ENCODE assay signal across 1 fruit fly cellular context in genomic region chr2L:7039342-7039684, dm6.
TF ChIP-seq lines count a peak whose summit lies in the region.

No protein-coding gene starts in this region.

TF ChIP-seq in whole organism, embryonic, 481 proteins besides CTCF, POLR2A, EP300 and RAD21 (continued from another document and continues in another):
- TF ChIP-seq jing (GFP tag; optimal IDR thresholded peaks at IDR 0.05; lab: Kevin White, UChicago), result no peak
- TF ChIP-seq CG12942 (GFP tag; optimal IDR thresholded peaks at IDR 0.05; lab: Kevin White, UChicago), result peak; percentile 53
- TF ChIP-seq onecut (GFP tag; IDR thresholded peaks at IDR 0.05; lab: Robert Waterston, UW), result peak; percentile 52; the same call in 1 of the 2 replicates
- peak in 1 of 2 experiments; percentile 64 for TF ChIP-seq bsh (GFP tag; optimal IDR thresholded peaks at IDR 0.05; lab: Kevin White, UChicago)
- TF ChIP-seq CG10654 (GFP tag; optimal IDR thresholded peaks at IDR 0.05; lab: Kevin White, UChicago), result peak; percentile 7
- peak; percentile 44 for TF ChIP-seq cwo (GFP tag; optimal IDR thresholded peaks at IDR 0.05; lab: Kevin White, UChicago)
- no peak for TF ChIP-seq NFAT (GFP tag; IDR thresholded peaks at IDR 0.05; lab: Robert Waterston, UW)
- no peak for TF ChIP-seq dati (GFP tag; IDR thresholded peaks at IDR 0.05; lab: Robert Waterston, UW)
- TF ChIP-seq Chrac-16 (GFP tag; optimal IDR thresholded peaks at IDR 0.05; lab: Kevin White, UChicago), result peak; percentile 51
- TF ChIP-seq eyg (GFP tag; optimal IDR thresholded peaks at IDR 0.05; lab: Kevin White, UChicago), result peak; percentile 2
- peak; percentile 53 for TF ChIP-seq pnt (GFP tag; optimal IDR thresholded peaks at IDR 0.05; lab: Kevin White, UChicago)
- peak; percentile 76 for TF ChIP-seq Xrp1 (GFP tag; IDR thresholded peaks at IDR 0.05; lab: Robert Waterston, UW)
- TF ChIP-seq Lim3 (GFP tag; IDR thresholded peaks at IDR 0.05; lab: Robert Waterston, UW), result 0 out of 2 replicates have a peak, but pooled peaks have one; percentile 25
- TF ChIP-seq Xbp1 (GFP tag; optimal IDR thresholded peaks at IDR 0.05; lab: Kevin White, UChicago), result peak; percentile 80
- no peak for TF ChIP-seq CG2199 (GFP tag; IDR thresholded peaks at IDR 0.05; lab: Robert Waterston, UW)
- no peak for TF ChIP-seq fu2 (GFP tag; optimal IDR thresholded peaks at IDR 0.05; lab: Kevin White, UChicago)
- TF ChIP-seq gce (GFP tag; IDR thresholded peaks at IDR 0.05; lab: Robert Waterston, UW), result peak; percentile 43; the same call in 1 of the 3 replicates
- peak; percentile 53; the same call in 1 of the 2 replicates for TF ChIP-seq CG14014 (GFP tag; IDR thresholded peaks at IDR 0.05; lab: Robert Waterston, UW)
- TF ChIP-seq ci (GFP tag; IDR thresholded peaks at IDR 0.05; lab: Robert Waterston, UW), result peak; percentile 66; the same call in 2 of the 3 replicates
- no peak for TF ChIP-seq klu (GFP tag; IDR thresholded peaks at IDR 0.05; lab: Robert Waterston, UW)
- TF ChIP-seq crp (GFP tag; optimal IDR thresholded peaks at IDR 0.05; lab: Kevin White, UChicago), result no peak
- TF ChIP-seq eve (GFP tag; optimal IDR thresholded peaks at IDR 0.05; lab: Kevin White, UChicago), result peak in 1 of 2 experiments; percentile 70
- peak; percentile 43 for TF ChIP-seq CG1603 (tag; optimal IDR thresholded peaks at IDR 0.05; lab: Kevin White, UChicago)
- peak; percentile 58 for TF ChIP-seq CG12155 (GFP tag; optimal IDR thresholded peaks at IDR 0.05; lab: Kevin White, UChicago)
- TF ChIP-seq CG4282 (GFP tag; optimal IDR thresholded peaks at IDR 0.05; lab: Kevin White, UChicago), result peak; percentile 35
- TF ChIP-seq Tbp (GFP tag; optimal IDR thresholded peaks at IDR 0.05; lab: Kevin White, UChicago), result no peak
- peak; percentile 27 for TF ChIP-seq ATbp (GFP tag; optimal IDR thresholded peaks at IDR 0.05; lab: Kevin White, UChicago)
- TF ChIP-seq pfk (GFP tag; optimal IDR thresholded peaks at IDR 0.05; lab: Kevin White, UChicago), result no peak
- TF ChIP-seq sima (GFP tag; optimal IDR thresholded peaks at IDR 0.05; lab: Kevin White, UChicago), result no peak
- TF ChIP-seq HLH54F (GFP tag; optimal IDR thresholded peaks at IDR 0.05; lab: Kevin White, UChicago), result peak; percentile 35
- no peak for TF ChIP-seq CG2129 (GFP tag; IDR thresholded peaks at IDR 0.05; lab: Robert Waterston, UW; ENCODE audit: partially characterized antibody)
- no peak for TF ChIP-seq hkb (optimal IDR thresholded peaks at IDR 0.05; lab: Kevin White, UChicago)
- TF ChIP-seq hkb (GFP tag; IDR thresholded peaks at IDR 0.05; lab: Robert Waterston, UW), result peak; percentile 74
- no peak for TF ChIP-seq CG9797 (GFP tag; optimal IDR thresholded peaks at IDR 0.05; lab: Kevin White, UChicago)
- peak; percentile 43 for TF ChIP-seq Oli (tag; optimal IDR thresholded peaks at IDR 0.05; lab: Kevin White, UChicago)
- TF ChIP-seq CG18599 (GFP tag; optimal IDR thresholded peaks at IDR 0.05; lab: Kevin White, UChicago), result peak; percentile 52
- peak; percentile 31 for TF ChIP-seq CG10267 (tag; optimal IDR thresholded peaks at IDR 0.05; lab: Kevin White, UChicago)
- TF ChIP-seq CG6813 (GFP tag; optimal IDR thresholded peaks at IDR 0.05; lab: Kevin White, UChicago), result peak; percentile 35
- peak; percentile 27 for TF ChIP-seq her (GFP tag; optimal IDR thresholded peaks at IDR 0.05; lab: Kevin White, UChicago)
- TF ChIP-seq CG33213 (GFP tag; optimal IDR thresholded peaks at IDR 0.05; lab: Kevin White, UChicago), result no peak
- TF ChIP-seq Doc2 (GFP tag; IDR thresholded peaks at IDR 0.05; lab: Robert Waterston, UW), result no peak
- TF ChIP-seq CG5953 (GFP tag; IDR thresholded peaks at IDR 0.05; lab: Robert Waterston, UW), result no peak
- TF ChIP-seq vnd (GFP tag; IDR thresholded peaks at IDR 0.05; lab: Robert Waterston, UW; ENCODE audit: partially characterized antibody), result no peak
- TF ChIP-seq CG17361 (GFP tag; IDR thresholded peaks at IDR 0.05; lab: Robert Waterston, UW), result peak; percentile 54; the same call in 2 of the 3 replicates
- no peak for TF ChIP-seq hth (optimal IDR thresholded peaks at IDR 0.05; lab: Kevin White, UChicago)
- TF ChIP-seq Ets97D (GFP tag; optimal IDR thresholded peaks at IDR 0.05; lab: Kevin White, UChicago), result no peak
- TF ChIP-seq CG10565 (GFP tag; optimal IDR thresholded peaks at IDR 0.05; lab: Kevin White, UChicago), result no peak
- TF ChIP-seq fd102C (GFP tag; optimal IDR thresholded peaks at IDR 0.05; lab: Kevin White, UChicago), result no peak
- no peak for TF ChIP-seq Opbp (GFP tag; IDR thresholded peaks at IDR 0.05; lab: Robert Waterston, UW; ENCODE audit: partially characterized antibody)
- no peak for TF ChIP-seq nerfin-1 (tag; optimal IDR thresholded peaks at IDR 0.05; lab: Kevin White, UChicago)
- TF ChIP-seq CG7271 (tag; optimal IDR thresholded peaks at IDR 0.05; lab: Kevin White, UChicago), result no peak
- no peak for TF ChIP-seq Dfd (GFP tag; optimal IDR thresholded peaks at IDR 0.05; lab: Kevin White, UChicago)
- TF ChIP-seq sd (tag; optimal IDR thresholded peaks at IDR 0.05; lab: Kevin White, UChicago), result peak; percentile 47
- peak; percentile 27; the same call in 1 of the 2 replicates for TF ChIP-seq wor (GFP tag; IDR thresholded peaks at IDR 0.05; lab: Robert Waterston, UW)
- TF ChIP-seq CG2712 (tag; optimal IDR thresholded peaks at IDR 0.05; lab: Kevin White, UChicago), result peak; percentile 53
- TF ChIP-seq br (optimal IDR thresholded peaks at IDR 0.05; lab: Kevin White, UChicago), result no peak
- TF ChIP-seq CG14860 (GFP tag; IDR thresholded peaks at IDR 0.05; lab: Robert Waterston, UW; ENCODE audit: partially characterized antibody), result no peak
- no peak for TF ChIP-seq Neu2 (GFP tag; optimal IDR thresholded peaks at IDR 0.05; lab: Kevin White, UChicago; ENCODE audit: borderline replicate concordance)
- no peak for TF ChIP-seq pb (GFP tag; optimal IDR thresholded peaks at IDR 0.05; lab: Kevin White, UChicago)
- no peak for TF ChIP-seq kay (GFP tag; optimal IDR thresholded peaks at IDR 0.05; lab: Kevin White, UChicago)
- peak; percentile 33 for TF ChIP-seq CG14710 (tag; optimal IDR thresholded peaks at IDR 0.05; lab: Kevin White, UChicago)
- peak; percentile 62 for TF ChIP-seq HLH3B (GFP tag; IDR thresholded peaks at IDR 0.05; lab: Robert Waterston, UW)
- no peak for TF ChIP-seq Deaf1 (tag; optimal IDR thresholded peaks at IDR 0.05; lab: Kevin White, UChicago)
- TF ChIP-seq tgo (GFP tag; IDR thresholded peaks at IDR 0.05; lab: Robert Waterston, UW), result peak; percentile 71
- no peak for TF ChIP-seq grn (GFP tag; optimal IDR thresholded peaks at IDR 0.05; lab: Kevin White, UChicago)
- TF ChIP-seq TFAM (GFP tag; optimal IDR thresholded peaks at IDR 0.05; lab: Kevin White, UChicago), result no peak
- TF ChIP-seq Bdp1 (GFP tag; optimal IDR thresholded peaks at IDR 0.05; lab: Kevin White, UChicago), result peak; percentile 40
- TF ChIP-seq Dref (GFP tag; IDR thresholded peaks at IDR 0.05; lab: Robert Waterston, UW), result no peak
- no peak for TF ChIP-seq toy (GFP tag; IDR thresholded peaks at IDR 0.05; lab: Robert Waterston, UW)
- peak; percentile 26 for TF ChIP-seq CG18619 (GFP tag; optimal IDR thresholded peaks at IDR 0.05; lab: Kevin White, UChicago)
- peak; percentile 54 for TF ChIP-seq Drgx (GFP tag; IDR thresholded peaks at IDR 0.05; lab: Robert Waterston, UW)
- TF ChIP-seq CG3065 (GFP tag; optimal IDR thresholded peaks at IDR 0.05; lab: Kevin White, UChicago), result peak; percentile 19
- TF ChIP-seq scrt (GFP tag; optimal IDR thresholded peaks at IDR 0.05; lab: Kevin White, UChicago), result no peak
- peak; percentile 53; the same call in 1 of the 2 replicates for TF ChIP-seq CG32532 (GFP tag; IDR thresholded peaks at IDR 0.05; lab: Robert Waterston, UW)
- no peak for TF ChIP-seq Spps (tag; optimal IDR thresholded peaks at IDR 0.05; lab: Kevin White, UChicago)
- TF ChIP-seq Trl (optimal IDR thresholded peaks at IDR 0.05; lab: Kevin White, UChicago), result no peak
- TF ChIP-seq Trl (GFP tag; optimal IDR thresholded peaks at IDR 0.05; lab: Kevin White, UChicago), result peak; percentile 28
- no peak for TF ChIP-seq shn (GFP tag; optimal IDR thresholded peaks at IDR 0.05; lab: Kevin White, UChicago)
- TF ChIP-seq B-H1 (GFP tag; IDR thresholded peaks at IDR 0.05; lab: Robert Waterston, UW), result peak; percentile 48; the same call in 1 of the 3 replicates
- TF ChIP-seq crc (GFP tag; optimal IDR thresholded peaks at IDR 0.05; lab: Kevin White, UChicago), result peak; percentile 16
- peak; percentile 67 for TF ChIP-seq CG4424 (GFP tag; optimal IDR thresholded peaks at IDR 0.05; lab: Kevin White, UChicago)
- TF ChIP-seq caup (GFP tag; optimal IDR thresholded peaks at IDR 0.05; lab: Kevin White, UChicago; ENCODE audit: severe bottlenecking), result peak; percentile 48
- peak; percentile 72 for TF ChIP-seq Abd-B (GFP tag; optimal IDR thresholded peaks at IDR 0.05; lab: Kevin White, UChicago)
- no peak for TF ChIP-seq ash1 (GFP tag; optimal IDR thresholded peaks at IDR 0.05; lab: Kevin White, UChicago)
- TF ChIP-seq zfh1 (GFP tag; IDR thresholded peaks at IDR 0.05; lab: Robert Waterston, UW), result 0 out of 3 replicates have a peak, but pooled peaks have one; percentile 46
- peak; percentile 62 for TF ChIP-seq CG15269 (tag; optimal IDR thresholded peaks at IDR 0.05; lab: Kevin White, UChicago)
- peak; percentile 70 for TF ChIP-seq Rfx (GFP tag; IDR thresholded peaks at IDR 0.05; lab: Robert Waterston, UW)
- no peak for TF ChIP-seq corto (GFP tag; optimal IDR thresholded peaks at IDR 0.05; lab: Kevin White, UChicago)
- peak; percentile 37 for TF ChIP-seq ems (GFP tag; optimal IDR thresholded peaks at IDR 0.05; lab: Kevin White, UChicago)
- TF ChIP-seq NC2α (GFP tag; optimal IDR thresholded peaks at IDR 0.05; lab: Kevin White, UChicago), result no peak
- TF ChIP-seq CG2202 (tag; optimal IDR thresholded peaks at IDR 0.05; lab: Kevin White, UChicago), result peak; percentile 21
- TF ChIP-seq amos (GFP tag; IDR thresholded peaks at IDR 0.05; lab: Robert Waterston, UW; ENCODE audit: partially characterized antibody), result no peak
- no peak for TF ChIP-seq nau (GFP tag; optimal IDR thresholded peaks at IDR 0.05; lab: Kevin White, UChicago)
- TF ChIP-seq maf-S (GFP tag; optimal IDR thresholded peaks at IDR 0.05; lab: Kevin White, UChicago), result peak; percentile 48
- peak; percentile 43; the same call in 1 of the 2 replicates for TF ChIP-seq stc (GFP tag; IDR thresholded peaks at IDR 0.05; lab: Robert Waterston, UW)
- TF ChIP-seq Gug (GFP tag; IDR thresholded peaks at IDR 0.05; lab: Robert Waterston, UW), result peak; percentile 48; the same call in 3 of the 4 replicates
- no peak for TF ChIP-seq CG10147 (GFP tag; optimal IDR thresholded peaks at IDR 0.05; lab: Kevin White, UChicago)
- peak; percentile 68 for TF ChIP-seq sisA (GFP tag; IDR thresholded peaks at IDR 0.05; lab: Robert Waterston, UW)
- TF ChIP-seq Hr51 (GFP tag; optimal IDR thresholded peaks at IDR 0.05; lab: Kevin White, UChicago), result peak in 1 of 2 experiments; percentile 70
- TF ChIP-seq CG10431 (GFP tag; optimal IDR thresholded peaks at IDR 0.05; lab: Kevin White, UChicago), result no peak
- TF ChIP-seq org-1 (GFP tag; optimal IDR thresholded peaks at IDR 0.05; lab: Kevin White, UChicago), result peak; percentile 47
- peak; percentile 19 for TF ChIP-seq CG16863 (GFP tag; optimal IDR thresholded peaks at IDR 0.05; lab: Kevin White, UChicago)
- TF ChIP-seq CG18764 (GFP tag; optimal IDR thresholded peaks at IDR 0.05; lab: Kevin White, UChicago), result no peak
- no peak for TF ChIP-seq CG5245 (GFP tag; optimal IDR thresholded peaks at IDR 0.05; lab: Kevin White, UChicago)
- TF ChIP-seq tap (tag; optimal IDR thresholded peaks at IDR 0.05; lab: Kevin White, UChicago), result peak; percentile 24
- no peak for TF ChIP-seq CG16813 (GFP tag; IDR thresholded peaks at IDR 0.05; lab: Robert Waterston, UW; ENCODE audit: partially characterized antibody)
- TF ChIP-seq jigr1 (GFP tag; IDR thresholded peaks at IDR 0.05; lab: Robert Waterston, UW), result no peak
- no peak; the same call in 1 of the 2 replicates for TF ChIP-seq Atf6 (GFP tag; IDR thresholded peaks at IDR 0.05; lab: Robert Waterston, UW)
- TF ChIP-seq CG9727 (GFP tag; optimal IDR thresholded peaks at IDR 0.05; lab: Kevin White, UChicago), result peak; percentile 39
- TF ChIP-seq gro (GFP tag; optimal IDR thresholded peaks at IDR 0.05; lab: Kevin White, UChicago), result no peak
- peak; percentile 43 for TF ChIP-seq Sox100B (GFP tag; optimal IDR thresholded peaks at IDR 0.05; lab: Kevin White, UChicago)
- TF ChIP-seq prd (optimal IDR thresholded peaks at IDR 0.05; lab: Kevin White, UChicago), result no peak
- peak; percentile 76 for TF ChIP-seq prd (GFP tag; IDR thresholded peaks at IDR 0.05; lab: Robert Waterston, UW)
- TF ChIP-seq NK7.1 (GFP tag; optimal IDR thresholded peaks at IDR 0.05; lab: Kevin White, UChicago), result no peak
- TF ChIP-seq CG31224 (GFP tag; IDR thresholded peaks at IDR 0.05; lab: Robert Waterston, UW), result no peak
- TF ChIP-seq pho (GFP tag; optimal IDR thresholded peaks at IDR 0.05; lab: Kevin White, UChicago), result peak; percentile 55
- TF ChIP-seq CG11398 (GFP tag; optimal IDR thresholded peaks at IDR 0.05; lab: Kevin White, UChicago), result peak; percentile 31
- no peak for TF ChIP-seq Hr78 (GFP tag; optimal IDR thresholded peaks at IDR 0.05; lab: Kevin White, UChicago)
- peak; percentile 15 for TF ChIP-seq dm (GFP tag; optimal IDR thresholded peaks at IDR 0.05; lab: Kevin White, UChicago)
- TF ChIP-seq CG30403 (GFP tag; optimal IDR thresholded peaks at IDR 0.05; lab: Kevin White, UChicago), result peak; percentile 73
- no peak for TF ChIP-seq cad (GFP tag; optimal IDR thresholded peaks at IDR 0.05; lab: Kevin White, UChicago)
- no peak for TF ChIP-seq CG33557 (GFP tag; optimal IDR thresholded peaks at IDR 0.05; lab: Kevin White, UChicago)
- TF ChIP-seq unpg (GFP tag; optimal IDR thresholded peaks at IDR 0.05; lab: Kevin White, UChicago), result peak; percentile 30
- peak; percentile 65; the same call in 1 of the 3 replicates for TF ChIP-seq so (GFP tag; IDR thresholded peaks at IDR 0.05; lab: Robert Waterston, UW)
- peak; percentile 39 for TF ChIP-seq CG15514 (GFP tag; optimal IDR thresholded peaks at IDR 0.05; lab: Kevin White, UChicago)
- no peak for TF ChIP-seq D (optimal IDR thresholded peaks at IDR 0.05; lab: Kevin White, UChicago)
- peak; percentile 9 for TF ChIP-seq D (GFP tag; optimal IDR thresholded peaks at IDR 0.05; lab: Kevin White, UChicago)
- TF ChIP-seq trh (GFP tag; optimal IDR thresholded peaks at IDR 0.05; lab: Kevin White, UChicago), result no peak
- TF ChIP-seq CG18011 (GFP tag; optimal IDR thresholded peaks at IDR 0.05; lab: Kevin White, UChicago), result peak; percentile 29
- TF ChIP-seq Blimp-1 (GFP tag; optimal IDR thresholded peaks at IDR 0.05; lab: Kevin White, UChicago), result peak; percentile 57
- TF ChIP-seq h (optimal IDR thresholded peaks at IDR 0.05; lab: Kevin White, UChicago), result no peak
- no peak for TF ChIP-seq twi (tag; optimal IDR thresholded peaks at IDR 0.05; lab: Kevin White, UChicago)
